Fruit fly (Drosophila melanogaster): ENCODE data around the gene CG12689.

Gene CG12689

dm6 chrX:7579023-7579422, 6.9 kb downstream of the CG12689 start (continued):
- no peak for TF ChIP-seq sob (GFP tag; IDR thresholded peaks at IDR 0.05)
- TF ChIP-seq CG16779 (GFP tag; IDR thresholded peaks at IDR 0.05) = no peak
- TF ChIP-seq CG2875 (GFP tag; optimal IDR thresholded peaks at IDR 0.05) = no peak
- TF ChIP-seq CG9817 (tag; optimal IDR thresholded peaks at IDR 0.05) = peak; percentile 15
- TF ChIP-seq crc (GFP tag; optimal IDR thresholded peaks at IDR 0.05) = no peak
- TF ChIP-seq CG5953 (GFP tag; IDR thresholded peaks at IDR 0.05) = no peak
- peak; percentile 36 for TF ChIP-seq CG18599 (GFP tag; optimal IDR thresholded peaks at IDR 0.05)
- no peak for TF ChIP-seq so (GFP tag; IDR thresholded peaks at IDR 0.05)
- no peak for TF ChIP-seq Taf1 (GFP tag; IDR thresholded peaks at IDR 0.05)
- no peak for TF ChIP-seq Antp (GFP tag; optimal IDR thresholded peaks at IDR 0.05)
- no peak for TF ChIP-seq CG12219 (GFP tag; optimal IDR thresholded peaks at IDR 0.05)
- no peak for TF ChIP-seq CG17361 (GFP tag; IDR thresholded peaks at IDR 0.05)
- TF ChIP-seq Sry-β (GFP tag; optimal IDR thresholded peaks at IDR 0.05) = no peak
- TF ChIP-seq CG9727 (GFP tag; optimal IDR thresholded peaks at IDR 0.05) = no peak
- no peak for TF ChIP-seq hkb (optimal IDR thresholded peaks at IDR 0.05)
- TF ChIP-seq hkb (GFP tag; IDR thresholded peaks at IDR 0.05) = no peak
- TF ChIP-seq jing (GFP tag; optimal IDR thresholded peaks at IDR 0.05) = no peak
- no peak for TF ChIP-seq Opbp (GFP tag; IDR thresholded peaks at IDR 0.05; ENCODE audit: partially characterized antibody)
- TF ChIP-seq CG11504 (tag; optimal IDR thresholded peaks at IDR 0.05) = peak; percentile 32
- no peak for TF ChIP-seq ranshi (GFP tag; IDR thresholded peaks at IDR 0.05)
- no peak for TF ChIP-seq CG11093 (GFP tag; IDR thresholded peaks at IDR 0.05)
- TF ChIP-seq CG11560 (tag; IDR thresholded peaks at IDR 0.05) = no peak
- TF ChIP-seq CG34376 (GFP tag; optimal IDR thresholded peaks at IDR 0.05) = no peak
- TF ChIP-seq CG18262 (tag; optimal IDR thresholded peaks at IDR 0.05) = no peak
- TF ChIP-seq pnt (GFP tag; optimal IDR thresholded peaks at IDR 0.05) = no peak
- TF ChIP-seq Nf-YB (GFP tag; optimal IDR thresholded peaks at IDR 0.05) = no peak
- TF ChIP-seq bab2 (GFP tag; optimal IDR thresholded peaks at IDR 0.05) = no peak
- no peak for TF ChIP-seq CG14965 (GFP tag; optimal IDR thresholded peaks at IDR 0.05; ENCODE audit: borderline replicate concordance)
- TF ChIP-seq btn (GFP tag; optimal IDR thresholded peaks at IDR 0.05) = no peak
- no peak for TF ChIP-seq stc (GFP tag; IDR thresholded peaks at IDR 0.05)
- no peak for TF ChIP-seq CG10267 (tag; optimal IDR thresholded peaks at IDR 0.05)
- TF ChIP-seq dysf (GFP tag; IDR thresholded peaks at IDR 0.05) = 0 out of 3 replicates have a peak, but pooled peaks have one; percentile 39
- no peak for TF ChIP-seq Sin3A (optimal IDR thresholded peaks at IDR 0.05)
- TF ChIP-seq Lim3 (GFP tag; IDR thresholded peaks at IDR 0.05) = no peak
- no peak for TF ChIP-seq CG17328 (GFP tag; IDR thresholded peaks at IDR 0.05)
- no peak for TF ChIP-seq CG7372 (GFP tag; IDR thresholded peaks at IDR 0.05)
- no peak for TF ChIP-seq CrebB (tag; optimal IDR thresholded peaks at IDR 0.05)
- TF ChIP-seq Rfx (GFP tag; IDR thresholded peaks at IDR 0.05) = peak; percentile 45; the same call in 1 of the 2 replicates
- no peak for TF ChIP-seq CG8924 (tag; optimal IDR thresholded peaks at IDR 0.05)
- TF ChIP-seq CG9215 (GFP tag; IDR thresholded peaks at IDR 0.05) = no peak
- no peak for TF ChIP-seq nom (GFP tag; optimal IDR thresholded peaks at IDR 0.05)
- TF ChIP-seq CG17359 (tag; optimal IDR thresholded peaks at IDR 0.05) = no peak
- TF ChIP-seq CG7987 (GFP tag; optimal IDR thresholded peaks at IDR 0.05) = no peak
- no peak for TF ChIP-seq shn (GFP tag; optimal IDR thresholded peaks at IDR 0.05)
- no peak for TF ChIP-seq Oaz (GFP tag; IDR thresholded peaks at IDR 0.05)
- no peak for TF ChIP-seq ap (GFP tag; IDR thresholded peaks at IDR 0.05)
- no peak for TF ChIP-seq Side (GFP tag; optimal IDR thresholded peaks at IDR 0.05)
- TF ChIP-seq Doc2 (GFP tag; IDR thresholded peaks at IDR 0.05) = no peak
- no peak for TF ChIP-seq CG2199 (GFP tag; IDR thresholded peaks at IDR 0.05)
- peak; percentile 48; the same call in 1 of the 2 replicates for TF ChIP-seq vvl (GFP tag; IDR thresholded peaks at IDR 0.05)
- no peak for TF ChIP-seq Hmx (GFP tag; optimal IDR thresholded peaks at IDR 0.05)
- TF ChIP-seq CG2678 (tag; optimal IDR thresholded peaks at IDR 0.05) = peak; percentile 41
- no peak for TF ChIP-seq HLH54F (GFP tag; optimal IDR thresholded peaks at IDR 0.05)
- no peak for TF ChIP-seq z (GFP tag; IDR thresholded peaks at IDR 0.05)
